Worm (Caenorhabditis elegans) whole organism, L2 larva: ENCODE results near the gene T22B7.22.

Experiments used
- Y55F3AM.14 ChIP-seq: fragments of 200-800 bp; sonication (Bioruptor generic); optimal IDR thresholded peaks from 2 replicates; lab custom pipeline; 2018; ENCODE audit warnings: mild to moderate bottlenecking, missing genetic modification characterization, missing compliant biosample characterization
- snpc-4 ChIP-seq: fragments of 150-350 bp; optimal IDR thresholded peaks from 2 replicates; lab custom pipeline; 2014; ENCODE audit warnings: missing biosample characterization, missing genetic modification characterization
- zag-1 ChIP-seq: fragments of 150-350 bp; optimal IDR thresholded peaks from 2 replicates; lab custom pipeline; 2014; ENCODE audit warnings: missing biosample characterization, missing genetic modification characterization
- ztf-11 ChIP-seq: sonication (generic microtip); optimal IDR thresholded peaks from 2 replicates; lab custom pipeline; 2017; ENCODE audit warnings: missing biosample characterization, missing genetic modification characterization

T22B7.22 gene

DNA sequence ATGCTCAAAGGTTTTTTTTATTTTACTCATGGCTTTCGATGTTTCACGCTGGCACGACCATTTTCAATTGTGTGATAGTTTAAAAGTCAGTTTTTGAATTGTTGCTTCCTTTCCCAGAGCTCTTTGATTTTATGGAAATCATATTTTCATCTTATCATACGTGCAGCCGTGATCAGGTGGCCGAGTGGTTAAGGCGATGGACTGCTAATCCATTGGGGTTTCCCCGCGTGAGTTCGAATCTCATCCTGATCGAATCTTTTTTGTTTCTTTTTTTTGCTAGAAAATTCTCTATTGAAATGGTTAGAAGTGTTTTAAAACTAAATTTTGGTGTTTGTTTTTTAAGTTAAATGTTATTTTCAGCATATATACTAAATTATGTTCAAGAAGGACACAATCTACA, 49.4 kb downstream of the T22B7.22 start:
- TF ChIP-seq Y55F3AM.14 (GFP tag; lab: Kevin White, UChicago) = no peak
- TF ChIP-seq ztf-11 = no peak
- no peak for TF ChIP-seq snpc-4
- TF ChIP-seq zag-1 (tag; lab: Kevin White, UChicago) = no peak
